Fruit fly (Drosophila melanogaster) S2 (cell line): Measurements from ENCODE around the gene Alp13.

Source experiments
- CG8478 ChIP-seq: fragments of >200 bp; optimal IDR thresholded peaks from 2 replicates; lab custom pipeline; 2018
- CTCF ChIP-seq, 2 experiments: fragments of >200 bp; optimal IDR thresholded peaks; 2 replicates each; lab custom pipeline; 2018

DNA sequence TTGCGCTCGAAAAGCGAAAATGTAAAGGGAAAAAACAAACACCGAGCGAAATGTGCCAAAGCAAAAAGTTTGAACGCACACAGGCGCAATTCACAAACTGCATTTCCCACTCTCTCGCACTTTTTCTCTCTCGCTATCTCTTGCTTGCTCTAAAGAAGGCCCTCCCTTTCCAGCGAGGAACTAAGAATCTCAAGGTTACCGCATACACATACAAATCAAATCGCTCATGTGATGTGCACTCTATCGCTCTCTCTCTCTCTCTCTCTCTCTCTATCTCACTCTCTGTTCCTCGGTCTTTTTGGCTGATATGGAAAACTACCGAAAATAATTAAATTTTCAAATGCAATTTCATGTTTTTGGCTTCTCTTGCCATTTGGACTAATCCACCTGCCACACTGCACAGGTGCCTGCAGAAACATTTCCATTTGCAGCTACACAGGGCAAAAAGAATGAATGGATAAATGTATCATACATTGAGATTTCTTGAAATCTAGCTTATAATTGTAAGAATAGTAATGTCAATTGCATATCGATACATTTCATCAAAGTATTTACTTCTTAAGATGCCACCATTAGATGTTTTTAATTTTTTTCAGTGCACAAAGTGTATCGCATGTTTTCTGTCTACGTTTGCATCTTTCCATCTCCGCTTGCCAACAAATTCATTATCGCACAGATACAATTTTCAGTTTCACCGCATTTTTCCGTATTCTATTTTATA lies 4.3 kb upstream of the Alp13 start:
- TF ChIP-seq CG8478 (lab: Kevin White, UChicago) (no peak), CTCF (optimal IDR thresholded peaks at IDR 0.05; lab: Kevin White, UChicago) (no peak)
